Worm (Caenorhabditis elegans) whole organism, late embryonic: ENCODE results near the gene C47A10.12.

Source experiments
- ceh-14 ChIP-seq: sonication (generic microtip); optimal IDR thresholded peaks from 2 replicates; lab custom pipeline; 2016; ENCODE audit warnings: missing genotype, missing genetic modification characterization, missing compliant biosample characterization
- ceh-30 ChIP-seq: fragments of 150-350 bp; optimal IDR thresholded peaks from 2 replicates; lab custom pipeline; 2014; ENCODE audit warnings: missing biosample characterization, missing genetic modification characterization
- ceh-9 ChIP-seq: sonication (generic microtip); optimal IDR thresholded peaks from 2 replicates; lab custom pipeline; 2016; ENCODE audit warnings: mild to moderate bottlenecking, missing genetic modification characterization, inconsistent platforms, missing compliant biosample characterization
- dve-1 ChIP-seq: sonication (generic microtip); optimal IDR thresholded peaks from 2 replicates; lab custom pipeline; 2017; ENCODE audit warnings: antibody characterized with exemption, mild to moderate bottlenecking, missing genetic modification characterization, missing compliant biosample characterization
- elt-4 ChIP-seq: sonication (generic microtip); optimal IDR thresholded peaks from 2 replicates; lab custom pipeline; 2016; ENCODE audit warnings: missing genetic modification characterization, missing compliant biosample characterization
- fkh-10 ChIP-seq: fragments of 150-350 bp; optimal IDR thresholded peaks from 2 replicates; lab custom pipeline; 2014; ENCODE audit warnings: missing biosample characterization, missing genetic modification reagents, missing genetic modification characterization

ce11 chrV:17800538-17800937, 22.8 kb downstream of the C47A10.12 start, which contains the start of gene srh-287:
- TF ChIP-seq ceh-30 (tag; lab: Kevin White, UChicago) (no peak), ceh-9 (tag; lab: Kevin White, UChicago) (no peak), ceh-14 (tag; lab: Kevin White, UChicago) (no peak), elt-4 (no peak), dve-1 (tag; lab: Kevin White, UChicago) (no peak), fkh-10 (GFP tag; lab: Kevin White, UChicago) (no peak)
